Fruit fly (Drosophila melanogaster) whole organism, wandering third instar larva: ENCODE data around the gene CG8032.

Experiments
- Abd-B ChIP-seq: fragments of >200 bp; optimal IDR thresholded peaks from 2 replicates; lab custom pipeline; 2017; ENCODE audit warnings: missing biosample characterization, missing genetic modification characterization
- CG32264 ChIP-seq: fragments of 200-800 bp; sonication (Bioruptor generic); optimal IDR thresholded peaks from 2 replicates; lab custom pipeline; 2016; ENCODE audit warnings: missing biosample characterization, missing genetic modification characterization
- CG9705 ChIP-seq: fragments of 200-800 bp; sonication (Bioruptor generic); optimal IDR thresholded peaks from 2 replicates; lab custom pipeline; 2018; ENCODE audit warnings: missing biosample characterization, mild to moderate bottlenecking, missing genetic modification characterization
- Dfd ChIP-seq: fragments of >200 bp; optimal IDR thresholded peaks from 2 replicates; lab custom pipeline; 2017; ENCODE audit warnings: missing biosample characterization, missing genetic modification characterization
- Dif ChIP-seq: fragments of 200-275, 200-300 bp; sonication (Bioruptor generic); optimal IDR thresholded peaks from 2 replicates; lab custom pipeline; 2018; ENCODE audit warnings: missing biosample characterization, missing genetic modification characterization; ENCODE audit not compliant: partially characterized antibody
- GATAd ChIP-seq: sonication (Bioruptor generic); optimal IDR thresholded peaks from 2 replicates; lab custom pipeline; 2016; ENCODE audit warnings: missing biosample characterization, missing genetic modification characterization
- HLH106 ChIP-seq: fragments of 200-800 bp; optimal IDR thresholded peaks from 3 replicates; lab custom pipeline; 2019; ENCODE audit warnings: missing biosample characterization, mild to moderate bottlenecking, missing genetic modification characterization, moderate library complexity
- Hnf4 ChIP-seq: fragments of 200-800 bp; sonication (Bioruptor generic); optimal IDR thresholded peaks from 2 replicates; lab custom pipeline; 2016; ENCODE audit warnings: missing biosample characterization, mild to moderate bottlenecking, missing genetic modification characterization
- Hr78 ChIP-seq: fragments of >200 bp; optimal IDR thresholded peaks from 2 replicates; lab custom pipeline; 2017; ENCODE audit warnings: missing biosample characterization, missing genetic modification characterization
- Hr83 ChIP-seq: fragments of 200-300 bp; sonication (Bioruptor generic); optimal IDR thresholded peaks from 2 replicates; lab custom pipeline; 2016; ENCODE audit warnings: missing biosample characterization, mild to moderate bottlenecking, missing genetic modification characterization, moderate library complexity; ENCODE audit not compliant: poor library complexity, severe bottlenecking
- Jra ChIP-seq: sonication (Bioruptor generic); optimal IDR thresholded peaks from 2 replicates; lab custom pipeline; 2016; ENCODE audit warnings: missing biosample characterization, missing genetic modification characterization
- Myc ChIP-seq: fragments of >200 bp; optimal IDR thresholded peaks from 2 replicates; lab custom pipeline; 2017
- N ChIP-seq: fragments of >200 bp; optimal IDR thresholded peaks from 2 replicates; lab custom pipeline; 2018; ENCODE audit warnings: missing biosample characterization, missing external identifiers, missing genetic modification characterization
- Rel ChIP-seq, 2 experiments: fragments of 200-800 bp; sonication (Bioruptor generic) in 1 of 2; optimal IDR thresholded peaks; 2 replicates in 1 of 2; 3 replicates in 1 of 2; lab custom pipeline; 2016 to 2019; ENCODE audit warnings: mild to moderate bottlenecking in 2 of 2, missing biosample characterization in 2 of 2, missing genetic modification characterization in 2 of 2, moderate library complexity in 1 of 2
- Sp1 ChIP-seq: fragments of 200-800 bp; sonication (Bioruptor generic); optimal IDR thresholded peaks from 3 replicates; lab custom pipeline; 2019; ENCODE audit warnings: missing biosample characterization, mild to moderate bottlenecking, missing genetic modification characterization, moderate library complexity
- Vsx2 ChIP-seq: fragments of 200-300, 225-300 bp; sonication (Bioruptor generic); optimal IDR thresholded peaks from 2 replicates; lab custom pipeline; 2018; ENCODE audit warnings: missing biosample characterization, missing genetic modification characterization; ENCODE audit not compliant: partially characterized antibody
- br ChIP-seq: fragments of 200-800 bp; sonication (Bioruptor generic); optimal IDR thresholded peaks from 2 replicates; lab custom pipeline; 2016; ENCODE audit warnings: missing biosample characterization, missing genetic modification characterization
- brk ChIP-seq: fragments of 200-800 bp; sonication (Bioruptor generic); optimal IDR thresholded peaks from 2 replicates; lab custom pipeline; 2016; ENCODE audit warnings: missing biosample characterization, mild to moderate bottlenecking, missing genetic modification characterization
- dmrt93B ChIP-seq: fragments of 200-800 bp; sonication (Bioruptor generic); optimal IDR thresholded peaks from 2 replicates; lab custom pipeline; 2018; ENCODE audit warnings: missing biosample characterization, mild to moderate bottlenecking, missing genetic modification characterization
- dsf ChIP-seq: sonication (Bioruptor generic); optimal IDR thresholded peaks from 2 replicates; lab custom pipeline; 2016; ENCODE audit warnings: missing biosample characterization, missing genetic modification characterization, borderline replicate concordance
- ey ChIP-seq: fragments of 200-800 bp; sonication (Bioruptor generic); optimal IDR thresholded peaks from 2 replicates; lab custom pipeline; 2016; ENCODE audit warnings: missing biosample characterization, missing genetic modification characterization
- foxo ChIP-seq, 2 experiments: fragments of 200-800 bp; sonication (Bioruptor generic); optimal IDR thresholded peaks; 2 replicates in 1 of 2; 3 replicates in 1 of 2; lab custom pipeline; 2016 to 2017; ENCODE audit warnings: missing biosample characterization in 2 of 2, missing genetic modification characterization in 2 of 2
- fru ChIP-seq: fragments of 200-800 bp; sonication (Bioruptor generic); optimal IDR thresholded peaks from 3 replicates; lab custom pipeline; 2016; ENCODE audit warnings: missing biosample characterization, mild to moderate bottlenecking, missing genetic modification characterization
- h ChIP-seq: fragments of 200-800 bp; sonication (Bioruptor generic); optimal IDR thresholded peaks from 3 replicates; lab custom pipeline; 2016; ENCODE audit warnings: missing biosample characterization, mild to moderate bottlenecking, missing genetic modification characterization
- jim ChIP-seq: fragments of 175-275, 200-325 bp; sonication (Bioruptor generic); optimal IDR thresholded peaks from 2 replicates; lab custom pipeline; 2016; ENCODE audit warnings: missing biosample characterization, mild to moderate bottlenecking, missing genetic modification characterization
- pan ChIP-seq: fragments of >200 bp; optimal IDR thresholded peaks from 2 replicates; lab custom pipeline; 2017
- psq ChIP-seq: fragments of 200-800 bp; sonication (Bioruptor generic); optimal IDR thresholded peaks from 3 replicates; lab custom pipeline; 2017; ENCODE audit warnings: missing biosample characterization, mild to moderate bottlenecking, missing genetic modification characterization, moderate library complexity
- rgr ChIP-seq: fragments of 200-800 bp; sonication (Bioruptor generic); optimal IDR thresholded peaks from 3 replicates; lab custom pipeline; 2016; ENCODE audit warnings: missing biosample characterization, mild to moderate bottlenecking, missing genetic modification characterization
- sage ChIP-seq: fragments of 200-800 bp; sonication (Bioruptor generic); optimal IDR thresholded peaks from 2 replicates; lab custom pipeline; 2016; ENCODE audit warnings: missing biosample characterization, mild to moderate bottlenecking, missing genetic modification characterization
- tai ChIP-seq: sonication (Bioruptor generic); optimal IDR thresholded peaks from 2 replicates; lab custom pipeline; 2016; ENCODE audit warnings: missing biosample characterization, missing genetic modification characterization
- woc ChIP-seq: sonication (Bioruptor generic); optimal IDR thresholded peaks from 2 replicates; lab custom pipeline; 2016; ENCODE audit warnings: missing biosample characterization, mild to moderate bottlenecking, missing genetic modification characterization

CG8032 gene

DNA sequence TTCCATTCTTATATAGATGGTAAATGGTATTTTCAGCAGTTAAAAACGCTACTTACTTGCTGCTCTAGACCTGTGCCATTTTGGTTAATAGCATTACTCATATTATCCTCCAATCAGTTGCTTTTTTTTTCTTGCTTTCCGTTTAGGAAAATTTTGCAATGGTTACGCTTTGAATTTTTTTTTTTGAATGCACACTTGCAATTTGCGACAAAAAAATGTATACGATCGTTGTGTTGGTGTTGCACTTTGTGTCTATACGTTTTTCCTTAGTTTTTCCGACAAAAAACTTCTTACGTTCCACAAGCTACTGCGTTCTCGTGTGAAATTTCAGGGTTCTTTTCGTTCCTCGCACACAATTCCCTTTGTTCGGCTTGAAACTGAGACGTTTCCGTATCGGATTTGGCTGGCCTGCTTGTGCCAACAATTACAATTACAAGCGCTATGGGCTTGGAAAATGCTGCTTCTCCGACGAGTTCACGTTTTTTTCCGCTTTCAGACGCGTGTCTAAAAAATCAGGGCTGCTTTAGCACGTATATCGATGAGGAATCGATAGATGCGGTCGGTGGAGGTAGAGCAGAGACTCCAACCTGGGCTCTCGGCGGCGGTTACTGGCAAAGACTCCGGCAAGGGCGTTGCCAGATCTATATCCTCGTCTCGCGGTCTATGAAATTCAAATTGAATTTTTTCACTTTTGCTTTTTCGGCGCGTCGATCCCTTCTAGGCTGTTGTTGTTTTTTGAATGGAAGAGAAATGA is 3.8 kb upstream of the CG8032 start:
- TF ChIP-seq ey (GFP tag; lab: Kevin White, UChicago) (peak; percentile 2), woc (GFP tag; lab: Kevin White, UChicago) (no peak), tai (GFP tag; lab: Kevin White, UChicago) (no peak), h (GFP tag; lab: Kevin White, UChicago) (peak; percentile 93), Hr83 (GFP tag; lab: Kevin White, UChicago) (peak; percentile 32), Rel (GFP tag; optimal IDR thresholded peaks at IDR 0.05; lab: Kevin White, UChicago) (no peak), Rel (tag; optimal IDR thresholded peaks at IDR 0.05; lab: Kevin White, UChicago) (peak; percentile 63), Hnf4 (GFP tag; lab: Kevin White, UChicago) (peak; percentile 29), foxo (GFP tag; optimal IDR thresholded peaks at IDR 0.05; lab: Kevin White, UChicago) (peak in 1 of 2 experiments; percentile 46), fru (GFP tag; lab: Kevin White, UChicago) (peak; percentile 15), psq (GFP tag; lab: Kevin White, UChicago) (no peak), Jra (GFP tag; lab: Kevin White, UChicago) (no peak), pan (lab: Kevin White, UChicago) (no peak), br (GFP tag; lab: Kevin White, UChicago) (peak; percentile 12), N (GFP tag; lab: Kevin White, UChicago) (no peak), Dfd (GFP tag; lab: Kevin White, UChicago) (no peak), HLH106 (tag; lab: Kevin White, UChicago) (peak; percentile 38), Dif (GFP tag; lab: Kevin White, UChicago) (peak; percentile 42), Myc (peak; percentile 50), Sp1 (GFP tag; lab: Kevin White, UChicago) (peak; percentile 60), rgr (peak; percentile 68)

DNA sequence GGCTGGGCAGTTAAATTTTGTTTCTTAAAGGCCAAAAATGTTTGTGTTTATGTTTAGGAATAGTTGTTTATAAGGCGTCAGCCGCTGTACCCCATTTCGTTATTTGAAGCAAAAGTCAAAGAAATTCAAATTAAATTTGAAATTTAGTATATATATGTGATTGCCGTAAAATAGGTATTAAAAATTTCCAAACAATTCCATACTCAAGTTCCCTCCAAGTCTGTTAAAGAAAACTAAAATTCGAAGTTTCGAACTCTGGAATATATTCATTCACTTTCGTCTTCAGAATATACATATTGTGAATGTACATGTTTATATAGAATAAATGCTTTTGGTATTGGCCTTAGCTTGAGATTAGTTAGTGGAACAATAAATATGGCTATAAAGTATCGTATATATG is 3.3 kb upstream of the CG8032 start, which contains the start of gene bel:
Gene bel, minus strand, starts transcription at position 101 of the 400 bp plus-strand sequence.
- TF ChIP-seq woc (GFP tag; lab: Kevin White, UChicago) (no peak), jim (no peak), Hr83 (GFP tag; lab: Kevin White, UChicago) (no peak), CG32264 (no peak), Sp1 (GFP tag; lab: Kevin White, UChicago) (no peak), pan (lab: Kevin White, UChicago) (no peak), dmrt93B (GFP tag; lab: Kevin White, UChicago) (no peak), Hnf4 (GFP tag; lab: Kevin White, UChicago) (no peak), rgr (no peak), tai (GFP tag; lab: Kevin White, UChicago) (no peak), Abd-B (GFP tag; lab: Kevin White, UChicago) (no peak), Hr78 (GFP tag; lab: Kevin White, UChicago) (no peak), CG9705 (GFP tag; lab: Kevin White, UChicago) (no peak)
- TF ChIP-seq, all 38 proteins: peak for 0

DNA sequence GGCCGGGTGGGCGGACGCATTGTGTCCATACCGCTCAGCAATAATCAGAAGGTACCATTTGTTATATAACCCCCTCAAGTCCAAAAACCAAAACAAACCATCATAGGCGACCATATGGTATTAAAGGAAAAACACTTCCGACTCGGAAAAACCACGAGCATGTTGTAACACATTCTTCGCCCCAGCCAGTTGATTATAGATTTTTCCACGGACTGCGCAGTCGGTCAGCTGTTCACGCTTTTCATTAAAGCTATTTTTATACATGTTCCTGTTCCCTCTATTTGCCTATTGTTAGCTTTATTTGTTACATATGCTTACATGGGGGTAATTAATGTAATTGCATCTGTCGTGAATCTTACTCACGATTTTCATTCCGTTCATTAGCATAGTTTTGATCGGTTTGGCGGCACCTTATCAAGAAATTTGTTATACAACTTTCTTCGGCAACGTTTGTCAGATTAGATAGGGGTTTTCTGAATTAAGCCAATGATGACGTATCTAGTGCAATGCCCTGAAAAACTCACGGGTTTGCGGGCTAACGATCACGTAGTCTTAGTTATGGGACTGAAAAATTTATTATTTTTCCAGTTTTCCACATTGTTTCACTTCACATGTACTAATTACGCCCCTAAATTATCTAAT is 905 bp downstream of the CG8032 start:
- TF ChIP-seq sage (GFP tag; lab: Kevin White, UChicago) (no peak), HLH106 (tag; lab: Kevin White, UChicago) (no peak), pan (lab: Kevin White, UChicago) (no peak), psq (GFP tag; lab: Kevin White, UChicago) (no peak), tai (GFP tag; lab: Kevin White, UChicago) (no peak), jim (no peak), CG32264 (no peak), dmrt93B (GFP tag; lab: Kevin White, UChicago) (no peak), GATAd (GFP tag; lab: Kevin White, UChicago) (no peak), Myc (no peak), brk (no peak), dsf (no peak), N (GFP tag; lab: Kevin White, UChicago) (no peak)

DNA sequence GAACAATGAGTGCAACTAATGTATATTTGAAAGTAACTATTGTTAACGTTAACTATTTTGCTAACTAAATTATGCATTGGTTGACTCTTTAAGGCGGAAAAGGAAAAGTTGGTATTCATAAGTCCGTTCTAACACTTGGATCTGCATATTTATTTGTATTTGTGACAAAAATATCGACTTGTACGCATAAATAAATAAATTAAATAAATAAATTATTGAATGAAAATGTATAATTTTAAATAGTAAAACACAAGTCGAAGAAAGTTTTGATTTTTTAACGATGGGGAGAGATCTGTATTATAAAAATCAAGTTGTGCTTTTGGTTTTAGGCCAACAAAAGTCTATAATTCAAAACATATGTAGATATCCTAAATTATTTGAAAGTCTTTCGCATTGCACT is 3.7 kb downstream of the CG8032 start, which contains the start of gene CG8036:
Gene CG8036, plus strand, starts transcription at position 301 of the 400 bp plus-strand sequence.
- no peak for TF ChIP-seq Sp1 (GFP tag; lab: Kevin White, UChicago)
- no peak for TF ChIP-seq Vsx2 (GFP tag; lab: Kevin White, UChicago)
